Worm (Caenorhabditis elegans): Measurements from ENCODE around the gene ndub-8.

- TF ChIP-seq flt-1 (GFP tag; IDR thresholded peaks at IDR 0.05), result no peak
- no peak for TF ChIP-seq ztf-23 (GFP tag; IDR thresholded peaks at IDR 0.05)
Observed at ce11 chrII:13833505-13833904, 39.2 kb upstream of the ndub-8 start, which contains the start of gene F08G2.5.
